Worm (Caenorhabditis elegans) whole organism, late embryonic: Measurements from ENCODE around the gene Y9C2UA.1.
A peak's percentile ranks its signal among the peaks of the same experiment; 100 is the strongest.

Experiments used
- C08G9.2 ChIP-seq: sonication (generic microtip); optimal IDR thresholded peaks from 2 replicates; lab custom pipeline; 2016; ENCODE audit warnings: mild to moderate bottlenecking, missing genetic modification characterization, moderate library complexity, missing compliant biosample characterization
- C38D4.7 ChIP-seq: fragments of 200-800 bp; sonication (Bioruptor generic); optimal IDR thresholded peaks from 2 replicates; lab custom pipeline; 2018; ENCODE audit warnings: mild to moderate bottlenecking, missing genetic modification characterization, moderate library complexity, missing compliant biosample characterization
- K02D7.2 ChIP-seq: sonication (generic microtip); optimal IDR thresholded peaks from 2 replicates; lab custom pipeline; 2017; ENCODE audit warnings: mild to moderate bottlenecking, missing genetic modification characterization, missing compliant biosample characterization
- K09A11.1 ChIP-seq: sonication (generic microtip); optimal IDR thresholded peaks from 2 replicates; lab custom pipeline; 2017; ENCODE audit warnings: antibody characterized with exemption, mild to moderate bottlenecking, missing genetic modification characterization, missing compliant biosample characterization; ENCODE audit not compliant: insufficient read depth
- T23F11.4 ChIP-seq: fragments of 200-800 bp; sonication (Bioruptor generic); optimal IDR thresholded peaks from 2 replicates; lab custom pipeline; 2018; ENCODE audit warnings: mild to moderate bottlenecking, missing genetic modification characterization, missing compliant biosample characterization
- Y22D7AL.16 ChIP-seq: sonication (generic microtip); optimal IDR thresholded peaks from 2 replicates; lab custom pipeline; 2016; ENCODE audit warnings: missing genetic modification characterization, missing compliant biosample characterization
- ama-1 ChIP-seq: fragments of 150-350 bp; optimal IDR thresholded peaks from 2 replicates; lab custom pipeline; 2014
- ceh-2 ChIP-seq: sonication (generic microtip); optimal IDR thresholded peaks from 2 replicates; lab custom pipeline; 2016; ENCODE audit warnings: missing genotype, missing genetic modification characterization, missing compliant biosample characterization
- ceh-22 ChIP-seq: sonication (generic microtip); optimal IDR thresholded peaks from 2 replicates; lab custom pipeline; 2017; ENCODE audit warnings: missing biosample characterization, missing genetic modification characterization
- ceh-34 ChIP-seq: sonication (generic microtip); optimal IDR thresholded peaks from 2 replicates; lab custom pipeline; 2016; ENCODE audit warnings: mild to moderate bottlenecking, missing genetic modification characterization, missing compliant biosample characterization
- ceh-48 ChIP-seq: sonication (generic microtip); optimal IDR thresholded peaks from 2 replicates; lab custom pipeline; 2016; ENCODE audit warnings: missing genetic modification characterization, inconsistent platforms, missing compliant biosample characterization
- ceh-9 ChIP-seq: sonication (generic microtip); optimal IDR thresholded peaks from 2 replicates; lab custom pipeline; 2016; ENCODE audit warnings: mild to moderate bottlenecking, missing genetic modification characterization, inconsistent platforms, missing compliant biosample characterization
- dve-1 ChIP-seq: sonication (generic microtip); optimal IDR thresholded peaks from 2 replicates; lab custom pipeline; 2017; ENCODE audit warnings: antibody characterized with exemption, mild to moderate bottlenecking, missing genetic modification characterization, missing compliant biosample characterization
- elt-2 ChIP-seq: sonication (generic microtip); optimal IDR thresholded peaks from 2 replicates; lab custom pipeline; 2016; ENCODE audit warnings: missing genetic modification reagents, missing genetic modification characterization, missing compliant biosample characterization
- ets-4 ChIP-seq: sonication (generic microtip); optimal IDR thresholded peaks from 2 replicates; lab custom pipeline; 2016; ENCODE audit warnings: missing genetic modification characterization, missing compliant biosample characterization
- fax-1 ChIP-seq: sonication (generic microtip); optimal IDR thresholded peaks from 2 replicates; lab custom pipeline; 2016; ENCODE audit warnings: missing genotype, missing genetic modification characterization, missing compliant biosample characterization
- fkh-6 ChIP-seq: sonication (generic microtip); optimal IDR thresholded peaks from 2 replicates; lab custom pipeline; 2016; ENCODE audit warnings: missing genetic modification characterization, missing compliant biosample characterization
- hlh-13 ChIP-seq: fragments of 200-800 bp; sonication (Bioruptor generic); optimal IDR thresholded peaks from 2 replicates; lab custom pipeline; 2018; ENCODE audit warnings: mild to moderate bottlenecking, missing genetic modification characterization, missing compliant biosample characterization
- hlh-15 ChIP-seq: sonication (generic microtip); optimal IDR thresholded peaks from 2 replicates; lab custom pipeline; 2016; ENCODE audit warnings: missing genetic modification characterization, missing compliant biosample characterization
- hlh-30 ChIP-seq: sonication (generic microtip); optimal IDR thresholded peaks from 2 replicates; lab custom pipeline; 2017; ENCODE audit warnings: antibody characterized with exemption, missing genetic modification characterization, missing compliant biosample characterization; ENCODE audit not compliant: insufficient read depth
- hlh-6 ChIP-seq: sonication (generic microtip); optimal IDR thresholded peaks from 2 replicates; lab custom pipeline; 2016; ENCODE audit warnings: missing genotype, missing genetic modification characterization, missing compliant biosample characterization
- lim-6 ChIP-seq: sonication (generic microtip); optimal IDR thresholded peaks from 2 replicates; lab custom pipeline; 2016; ENCODE audit warnings: missing genetic modification characterization, missing compliant biosample characterization
- madf-2 ChIP-seq: sonication (generic microtip); optimal IDR thresholded peaks from 2 replicates; lab custom pipeline; 2017; ENCODE audit warnings: missing genetic modification characterization, missing compliant biosample characterization
- nfya-1 ChIP-seq: sonication (generic microtip); optimal IDR thresholded peaks from 2 replicates; lab custom pipeline; 2017; ENCODE audit warnings: missing genetic modification characterization, mild to moderate bottlenecking, missing compliant biosample characterization, antibody characterized with exemption, moderate library complexity
- odd-2 ChIP-seq: sonication (generic microtip); optimal IDR thresholded peaks from 2 replicates; lab custom pipeline; 2017; ENCODE audit warnings: antibody characterized with exemption, mild to moderate bottlenecking, missing genetic modification characterization, missing compliant biosample characterization
- pag-3 ChIP-seq: sonication (generic microtip); optimal IDR thresholded peaks from 2 replicates; lab custom pipeline; 2016; ENCODE audit warnings: missing compliant biosample characterization, missing genetic modification characterization, borderline replicate concordance
- pat-9 ChIP-seq: fragments of 200-800 bp; sonication (Bioruptor generic); optimal IDR thresholded peaks from 2 replicates; lab custom pipeline; 2018; ENCODE audit warnings: mild to moderate bottlenecking, missing genetic modification characterization, moderate library complexity, missing compliant biosample characterization
- pax-1 ChIP-seq: fragments of 150-350 bp; optimal IDR thresholded peaks from 2 replicates; lab custom pipeline; 2014; ENCODE audit warnings: missing biosample characterization, missing genetic modification characterization
- pha-4 ChIP-seq: fragments of 150-350 bp; optimal IDR thresholded peaks from 2 replicates; lab custom pipeline; 2018; ENCODE audit warnings: missing biosample characterization, missing genetic modification reagents, missing genetic modification characterization
- pqm-1 ChIP-seq: sonication (generic microtip); optimal IDR thresholded peaks from 2 replicates; lab custom pipeline; 2016; ENCODE audit warnings: missing genetic modification characterization, missing compliant biosample characterization
- sdc-2 ChIP-seq: sonication (generic microtip); optimal IDR thresholded peaks from 2 replicates; lab custom pipeline; 2016; ENCODE audit warnings: missing genotype, missing genetic modification characterization, missing compliant biosample characterization
- tbx-7 ChIP-seq: sonication (generic microtip); optimal IDR thresholded peaks from 2 replicates; lab custom pipeline; 2016; ENCODE audit warnings: missing genotype, missing genetic modification characterization, missing compliant biosample characterization
- ttx-3 ChIP-seq: sonication (generic microtip); optimal IDR thresholded peaks from 2 replicates; lab custom pipeline; 2016; ENCODE audit warnings: missing genetic modification reagents, missing genetic modification characterization, missing compliant biosample characterization
- unc-3 ChIP-seq, 2 experiments: fragments of 200-800 bp in 1 of 2; sonication (Bioruptor generic) in 1 of 2; sonication (generic microtip) in 1 of 2; conservative IDR thresholded peaks in 1 of 2; optimal IDR thresholded peaks in 1 of 2; 2 replicates each; pipeline versions ENCODE4 v1.3.6 to Lab custom; 2016 to 2022; ENCODE audit warnings: missing compliant biosample characterization in 2 of 2, missing genetic modification characterization in 2 of 2, missing genetic modification reagents in 1 of 2
- unc-42 ChIP-seq: sonication (generic microtip); optimal IDR thresholded peaks from 2 replicates; lab custom pipeline; 2016; ENCODE audit warnings: missing genotype, missing genetic modification characterization, missing compliant biosample characterization
- ztf-16 ChIP-seq: sonication (generic microtip); optimal IDR thresholded peaks from 2 replicates; lab custom pipeline; 2017; ENCODE audit warnings: missing genetic modification characterization, missing compliant biosample characterization

Gene Y9C2UA.1

DNA sequence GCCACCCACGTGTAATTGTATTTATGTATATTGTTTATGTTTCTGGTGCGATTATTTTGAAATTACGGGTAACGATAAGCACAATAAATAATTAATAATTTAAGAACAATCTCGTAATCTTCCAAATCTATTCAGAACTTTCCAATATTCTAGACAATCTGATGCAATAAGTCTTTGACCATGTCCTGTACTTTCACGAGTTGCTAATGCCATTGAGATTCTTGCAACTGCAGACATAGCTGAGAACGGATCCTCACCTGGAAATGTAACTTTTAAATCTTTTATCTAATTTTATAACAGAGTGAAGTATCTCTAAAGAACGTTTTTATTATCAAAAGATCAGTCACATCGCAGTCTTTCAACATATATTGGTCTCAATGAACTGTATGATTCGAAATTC lies 23.9 kb downstream of the Y9C2UA.1 start:
- peak; percentile 52 for TF ChIP-seq ama-1 (lab: Kevin White, UChicago)
- no peak for TF ChIP-seq Y22D7AL.16
- TF ChIP-seq C08G9.2 (tag; lab: Kevin White, UChicago): no peak
- no peak for TF ChIP-seq pag-3
- TF ChIP-seq unc-42 (tag; lab: Kevin White, UChicago): no peak
- no peak for TF ChIP-seq sdc-2 (tag; lab: Kevin White, UChicago)
- TF ChIP-seq C38D4.7 (GFP tag; lab: Kevin White, UChicago): no peak
- no peak for TF ChIP-seq elt-2
- TF ChIP-seq, all 69 proteins: peak for 1

ce11 chrII:9165762-9166460 lies 26.5 kb downstream of the Y9C2UA.1 start, which contains the start of gene W07A12.8:
W07A12.8 (minus strand) TSS chrII:9165812.
- TF ChIP-seq unc-42 (tag; lab: Kevin White, UChicago) (peak; percentile 28), unc-3 (GFP tag; conservative IDR thresholded peaks at IDR 0.05; lab: Robert Waterston, UW) (no peak), unc-3 (tag; optimal IDR thresholded peaks at IDR 0.05; lab: Kevin White, UChicago) (no peak)

DNA sequence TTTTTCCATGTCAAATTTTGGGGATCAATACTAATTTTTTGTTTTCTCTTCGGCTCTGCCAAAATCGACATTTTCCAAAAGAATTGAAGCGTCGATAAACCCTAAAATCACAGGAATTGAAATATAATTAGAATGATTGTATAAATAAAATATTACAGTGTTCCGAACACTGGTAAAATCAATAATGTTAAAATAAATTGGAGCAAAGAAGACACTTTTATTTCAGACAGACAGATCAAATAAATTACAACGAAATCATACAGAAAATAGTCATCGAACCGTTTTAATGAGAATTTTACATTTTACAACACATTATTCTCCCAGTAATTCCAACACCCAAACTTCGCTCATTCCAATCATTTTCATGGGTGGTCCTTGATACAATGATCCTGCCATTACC lies 28.3 kb downstream of the Y9C2UA.1 start, which contains the start of gene T23G7.3:
Gene T23G7.3 (minus strand): TSS at position 101 of the 400 bp plus-strand sequence.
- TF ChIP-seq ceh-9 (tag; lab: Kevin White, UChicago) (no peak), lim-6 (tag; lab: Kevin White, UChicago) (no peak), hlh-30 (tag; lab: Kevin White, UChicago) (no peak), K09A11.1 (no peak), ztf-16 (tag; lab: Kevin White, UChicago) (no peak), tbx-7 (tag; lab: Kevin White, UChicago) (no peak), fkh-6 (no peak), hlh-6 (tag; lab: Kevin White, UChicago) (no peak), ets-4 (tag; lab: Kevin White, UChicago) (no peak), ceh-22 (tag; lab: Kevin White, UChicago) (no peak), hlh-15 (tag; lab: Kevin White, UChicago) (no peak), ttx-3 (tag; lab: Kevin White, UChicago) (no peak), C38D4.7 (GFP tag; lab: Kevin White, UChicago) (no peak), fax-1 (tag; lab: Kevin White, UChicago) (no peak), madf-2 (tag; lab: Kevin White, UChicago) (no peak), hlh-13 (GFP tag; lab: Kevin White, UChicago) (no peak), K02D7.2 (tag; lab: Kevin White, UChicago) (no peak), T23F11.4 (GFP tag; lab: Kevin White, UChicago) (no peak), pax-1 (no peak), pat-9 (tag; lab: Kevin White, UChicago) (no peak)

ce11 chrII:9169450-9169960 lies 30.1 kb downstream of the Y9C2UA.1 start, which contains the start of gene dpl-1:
dpl-1 (plus strand) TSS chrII:9169910.
- TF ChIP-seq pha-4 (no peak), fkh-6 (no peak), ceh-48 (tag; lab: Kevin White, UChicago) (peak; percentile 50), ceh-2 (no peak), pqm-1 (tag; lab: Kevin White, UChicago) (no peak), dve-1 (no peak), nfya-1 (tag; lab: Kevin White, UChicago) (peak; percentile 18), odd-2 (no peak), ceh-34 (tag; lab: Kevin White, UChicago) (no peak)
